Fruit fly (Drosophila melanogaster): ENCODE data around the gene Top2.

Top2 gene

DNA sequence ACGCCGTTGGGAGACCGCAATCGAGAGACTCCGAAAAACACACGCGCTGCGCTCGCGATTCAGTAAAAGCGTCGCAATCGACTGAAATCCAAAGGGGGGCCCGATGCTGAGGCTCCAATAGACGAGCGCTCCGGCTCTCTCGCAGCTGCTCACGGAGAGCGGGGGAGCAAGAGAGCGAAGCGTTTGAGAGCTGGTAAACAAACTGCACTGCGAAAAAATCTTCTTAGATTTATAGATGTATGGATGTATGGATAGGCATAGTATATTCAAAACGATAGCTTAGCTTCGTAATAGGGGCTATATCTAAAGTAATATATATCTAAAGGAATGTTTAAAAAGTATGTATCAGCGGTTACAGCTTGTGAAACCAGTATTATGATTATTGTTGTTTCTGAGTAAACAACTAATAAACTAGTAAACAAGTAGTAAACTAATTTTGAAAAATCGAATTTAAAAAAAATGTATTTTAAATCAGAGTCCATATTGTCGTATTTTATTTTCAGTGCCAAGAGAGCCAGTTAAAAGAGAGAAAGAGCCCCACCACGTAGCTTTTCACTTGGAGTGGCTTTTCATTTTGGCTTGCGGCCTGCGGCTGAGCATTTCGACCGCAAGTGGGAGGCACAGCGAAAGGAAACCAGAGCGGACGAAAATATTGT is 29.7 kb downstream of the Top2 start, which contains the start of the genes Alp12 and CG13085 (continued):
- TF ChIP-seq ash1 (GFP tag; optimal IDR thresholded peaks at IDR 0.05) (no peak), YL-1 (GFP tag; optimal IDR thresholded peaks at IDR 0.05) (peak; percentile 98), cas (GFP tag; IDR thresholded peaks at IDR 0.05) (peak; percentile 82), her (GFP tag; optimal IDR thresholded peaks at IDR 0.05) (peak; percentile 87), CG14710 (tag; optimal IDR thresholded peaks at IDR 0.05) (peak; percentile 97), oc (tag; optimal IDR thresholded peaks at IDR 0.05) (peak; percentile 95), Usf (GFP tag; optimal IDR thresholded peaks at IDR 0.05) (peak; percentile 95), prd (optimal IDR thresholded peaks at IDR 0.05) (no peak), prd (GFP tag; IDR thresholded peaks at IDR 0.05) (peak; percentile 97), nau (GFP tag; optimal IDR thresholded peaks at IDR 0.05) (peak; percentile 99), CG18599 (GFP tag; optimal IDR thresholded peaks at IDR 0.05) (peak; percentile 99), phol (tag; optimal IDR thresholded peaks at IDR 0.05) (peak; percentile 98), Fer3 (tag; optimal IDR thresholded peaks at IDR 0.05) (peak; percentile 97), CG31224 (GFP tag; IDR thresholded peaks at IDR 0.05) (peak; percentile 92), pho (GFP tag; optimal IDR thresholded peaks at IDR 0.05) (peak; percentile 95), Hey (tag; optimal IDR thresholded peaks at IDR 0.05) (peak; percentile 84), stc (GFP tag; IDR thresholded peaks at IDR 0.05) (peak; percentile 96), h (optimal IDR thresholded peaks at IDR 0.05) (no peak), Camta (GFP tag; optimal IDR thresholded peaks at IDR 0.05) (peak; percentile 96), CG6175 (GFP tag; IDR thresholded peaks at IDR 0.05) (peak; percentile 91), CG15601 (tag; optimal IDR thresholded peaks at IDR 0.05) (peak; percentile 98), CG18262 (tag; optimal IDR thresholded peaks at IDR 0.05) (peak; percentile 99), CG14441 (GFP tag; IDR thresholded peaks at IDR 0.05) (peak; percentile 96), salm (tag; optimal IDR thresholded peaks at IDR 0.05) (peak; percentile 97), CG17186 (GFP tag; optimal IDR thresholded peaks at IDR 0.05) (peak; percentile 90), HmgD (GFP tag; optimal IDR thresholded peaks at IDR 0.05) (peak; percentile 61), gsb (GFP tag; IDR thresholded peaks at IDR 0.05) (peak; percentile 95), CG13894 (tag; optimal IDR thresholded peaks at IDR 0.05) (peak; percentile 97), sens (GFP tag) (peak; percentile 99), wek (GFP tag; optimal IDR thresholded peaks at IDR 0.05) (peak; percentile 86), lilli (GFP tag; optimal IDR thresholded peaks at IDR 0.05) (peak; percentile 97), Poxn (GFP tag; IDR thresholded peaks at IDR 0.05) (peak; percentile 89), cad (GFP tag; optimal IDR thresholded peaks at IDR 0.05) (no peak), CG1832 (GFP tag; optimal IDR thresholded peaks at IDR 0.05) (no peak), CG3847 (GFP tag; IDR thresholded peaks at IDR 0.05) (peak; percentile 97), hbn (GFP tag; IDR thresholded peaks at IDR 0.05; ENCODE audit: partially characterized antibody) (no peak), emc (GFP tag; optimal IDR thresholded peaks at IDR 0.05) (peak; percentile 86), CkIIα-i1 (GFP tag; IDR thresholded peaks at IDR 0.05) (peak; percentile 68), chif (GFP tag; optimal IDR thresholded peaks at IDR 0.05) (peak; percentile 91 to 97), CG13123 (GFP tag; optimal IDR thresholded peaks at IDR 0.05) (peak; percentile 90), unc-4 (GFP tag; IDR thresholded peaks at IDR 0.05; ENCODE audit: partially characterized antibody) (peak; percentile 44; the same call in 1 of the 2 replicates), CG12299 (tag; optimal IDR thresholded peaks at IDR 0.05) (peak; percentile 98), CG13287 (GFP tag; IDR thresholded peaks at IDR 0.05; ENCODE audit: partially characterized antibody) (no peak; the same call in none of the 2 replicates), CG7928 (GFP tag; optimal IDR thresholded peaks at IDR 0.05) (peak; percentile 79), yki (optimal IDR thresholded peaks at IDR 0.05) (peak; percentile 80), Rx (GFP tag; IDR thresholded peaks at IDR 0.05) (peak; percentile 88), CG7839 (tag; optimal IDR thresholded peaks at IDR 0.05) (peak; percentile 98), tgo (GFP tag; IDR thresholded peaks at IDR 0.05) (peak; percentile 97), Stat92E (GFP tag; optimal IDR thresholded peaks at IDR 0.05) (peak in 1 of 3 experiments; percentile 93), Chrac-16 (GFP tag; optimal IDR thresholded peaks at IDR 0.05) (peak; percentile 95), CG2120 (GFP tag; optimal IDR thresholded peaks at IDR 0.05) (peak; percentile 98)

All from whole organism, embryonic.